Worm (Caenorhabditis elegans): Measurements from ENCODE around the gene Y51A2D.18.

DNA sequence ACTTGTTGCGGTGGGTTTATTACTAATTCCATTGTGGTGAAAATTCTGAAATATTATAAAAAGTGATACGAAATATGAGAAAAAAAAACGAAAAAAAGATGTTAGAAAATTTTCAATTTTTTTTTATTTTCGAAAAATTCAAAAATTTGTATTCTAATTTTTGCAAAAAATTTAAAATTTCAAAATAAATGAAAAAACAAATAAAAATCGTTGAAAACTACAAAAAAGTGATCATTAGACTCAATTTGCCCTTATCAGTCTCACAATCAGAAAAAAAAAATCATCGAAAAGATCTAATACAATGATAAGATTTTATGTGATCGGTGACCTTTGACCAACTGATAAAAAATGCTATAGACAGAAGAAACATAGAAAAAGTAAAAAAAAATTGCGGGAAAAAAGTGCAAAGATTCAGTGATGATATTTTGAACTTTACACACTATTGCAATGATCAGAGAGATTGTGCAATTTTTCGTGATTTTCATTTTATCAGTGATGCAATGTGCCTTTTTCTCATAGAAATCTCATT, 25.8 kb downstream of the Y51A2D.18 start, which contains the start of gene ZK228.3:
- TF ChIP-seq tbx-11 (GFP tag; IDR thresholded peaks at IDR 0.05) (no peak), tra-4 (tag; optimal IDR thresholded peaks at IDR 0.05) (no peak), ceh-36 (tag; optimal IDR thresholded peaks at IDR 0.05) (no peak), ama-1 (optimal IDR thresholded peaks at IDR 0.05) (no peak), pes-1 (GFP tag; IDR thresholded peaks at IDR 0.05) (no peak), tbx-37 (GFP tag; conservative IDR thresholded peaks at IDR 0.05) (no peak), flt-1 (GFP tag; IDR thresholded peaks at IDR 0.05) (no peak), aly-1 (tag; optimal IDR thresholded peaks at IDR 0.05) (no peak), hmbx-1 (tag; optimal IDR thresholded peaks at IDR 0.05) (no peak), F13C5.2 (tag; optimal IDR thresholded peaks at IDR 0.05) (no peak), ets-7 (tag; optimal IDR thresholded peaks at IDR 0.05) (no peak), scrt-1 (GFP tag; IDR thresholded peaks at IDR 0.05) (no peak)

All from whole organism, early embryonic.